Fruit fly (Drosophila melanogaster): ENCODE results near the gene Usp8.

Gene Usp8

dm6 chr3R:21109712-21110111, 24.4 kb upstream of the Usp8 start:
- no peak for TF ChIP-seq dsf (GFP tag; optimal IDR thresholded peaks at IDR 0.05; ENCODE audit: borderline replicate concordance)
- no peak for TF ChIP-seq brk (GFP tag; optimal IDR thresholded peaks at IDR 0.05)
- no peak for TF ChIP-seq usp (GFP tag; optimal IDR thresholded peaks at IDR 0.05)
- TF ChIP-seq Hr83 (GFP tag; optimal IDR thresholded peaks at IDR 0.05; ENCODE audit: poor library complexity, severe bottlenecking) = no peak
- no peak for TF ChIP-seq h (GFP tag; optimal IDR thresholded peaks at IDR 0.05)
- TF ChIP-seq CrebA (GFP tag; optimal IDR thresholded peaks at IDR 0.05; ENCODE audit: borderline replicate concordance) = no peak
- no peak for TF ChIP-seq Dfd (GFP tag; optimal IDR thresholded peaks at IDR 0.05)
- TF ChIP-seq pan (optimal IDR thresholded peaks at IDR 0.05) = no peak
- TF ChIP-seq HLH106 (tag; optimal IDR thresholded peaks at IDR 0.05) = no peak
- no peak for TF ChIP-seq GATAd (GFP tag; optimal IDR thresholded peaks at IDR 0.05)

dm6 chr3R:21111046-21111480, 23.0 kb upstream of the Usp8 start, which contains the start of gene Rab11:
Rab11 (plus strand) TSS chr3R:21111408.
- no peak for TF ChIP-seq CrebA (GFP tag; optimal IDR thresholded peaks at IDR 0.05; ENCODE audit: borderline replicate concordance)
- peak; percentile 61 for TF ChIP-seq HLH106 (tag; optimal IDR thresholded peaks at IDR 0.05)
- TF ChIP-seq br (GFP tag; optimal IDR thresholded peaks at IDR 0.05) = peak; percentile 37
- no peak for TF ChIP-seq sage (GFP tag; optimal IDR thresholded peaks at IDR 0.05)
- no peak for TF ChIP-seq dmrt93B (GFP tag; optimal IDR thresholded peaks at IDR 0.05)
- TF ChIP-seq Myc (optimal IDR thresholded peaks at IDR 0.05) = peak; percentile 49
- no peak for TF ChIP-seq pan (optimal IDR thresholded peaks at IDR 0.05)
- TF ChIP-seq CG9705 (GFP tag; optimal IDR thresholded peaks at IDR 0.05) = peak; percentile 63
- TF ChIP-seq Dfd (GFP tag; optimal IDR thresholded peaks at IDR 0.05) = no peak
- peak; percentile 56 for TF ChIP-seq Hr83 (GFP tag; optimal IDR thresholded peaks at IDR 0.05; ENCODE audit: poor library complexity, severe bottlenecking)
- no peak for TF ChIP-seq tai (GFP tag; optimal IDR thresholded peaks at IDR 0.05)
- TF ChIP-seq brk (GFP tag; optimal IDR thresholded peaks at IDR 0.05) = no peak
- TF ChIP-seq GATAd (GFP tag; optimal IDR thresholded peaks at IDR 0.05) = no peak
- TF ChIP-seq h (GFP tag; optimal IDR thresholded peaks at IDR 0.05) = peak; percentile 70
- TF ChIP-seq Rel (GFP tag; optimal IDR thresholded peaks at IDR 0.05) = no peak
- no peak for TF ChIP-seq Rel (tag; optimal IDR thresholded peaks at IDR 0.05)
- no peak for TF ChIP-seq sv (GFP tag; optimal IDR thresholded peaks at IDR 0.05)
- peak in 1 of 2 experiments; percentile 70 for TF ChIP-seq foxo (GFP tag; optimal IDR thresholded peaks at IDR 0.05)
- no peak for TF ChIP-seq Abd-B (GFP tag; optimal IDR thresholded peaks at IDR 0.05)
- TF ChIP-seq fru (GFP tag; optimal IDR thresholded peaks at IDR 0.05) = peak; percentile 42
- TF ChIP-seq CG32264 (GFP tag; optimal IDR thresholded peaks at IDR 0.05) = no peak
- TF ChIP-seq psq (GFP tag; optimal IDR thresholded peaks at IDR 0.05) = peak; percentile 29
- peak; percentile 44 for TF ChIP-seq OdsH (GFP tag; optimal IDR thresholded peaks at IDR 0.05)
- peak; percentile 63 for TF ChIP-seq rgr (GFP tag; optimal IDR thresholded peaks at IDR 0.05)
- TF ChIP-seq ey (GFP tag; optimal IDR thresholded peaks at IDR 0.05) = peak; percentile 35
- TF ChIP-seq Mio (GFP tag; optimal IDR thresholded peaks at IDR 0.05) = no peak
- TF ChIP-seq Hr78 (GFP tag; optimal IDR thresholded peaks at IDR 0.05) = no peak
- TF ChIP-seq lola (GFP tag; optimal IDR thresholded peaks at IDR 0.05) = no peak
- peak; percentile 39 for TF ChIP-seq Sp1 (GFP tag; optimal IDR thresholded peaks at IDR 0.05)
- TF ChIP-seq jim (GFP tag; optimal IDR thresholded peaks at IDR 0.05) = no peak
- peak; percentile 75 for TF ChIP-seq Jra (GFP tag; optimal IDR thresholded peaks at IDR 0.05)
- no peak for TF ChIP-seq N (GFP tag; optimal IDR thresholded peaks at IDR 0.05)
- no peak for TF ChIP-seq usp (GFP tag; optimal IDR thresholded peaks at IDR 0.05)
- TF ChIP-seq Hnf4 (GFP tag; optimal IDR thresholded peaks at IDR 0.05) = peak; percentile 58
- TF ChIP-seq woc (GFP tag; optimal IDR thresholded peaks at IDR 0.05) = peak; percentile 81
- peak; percentile 41 for TF ChIP-seq dsf (GFP tag; optimal IDR thresholded peaks at IDR 0.05; ENCODE audit: borderline replicate concordance)
- no peak for TF ChIP-seq dl (GFP tag; optimal IDR thresholded peaks at IDR 0.05; ENCODE audit: insufficient read depth in 1 of 2, partially characterized antibody in 2 of 2)
- no peak for TF ChIP-seq Dif (GFP tag; optimal IDR thresholded peaks at IDR 0.05; ENCODE audit: partially characterized antibody)
- TF ChIP-seq Vsx2 (GFP tag; optimal IDR thresholded peaks at IDR 0.05; ENCODE audit: partially characterized antibody) = no peak
